Worm (Caenorhabditis elegans) whole organism, young adult: ENCODE data around the gene srr-3.

ENCODE experiments used
- B0035.1 ChIP-seq: sonication (generic microtip); optimal IDR thresholded peaks from 2 replicates; lab custom pipeline; 2016; ENCODE audit warnings: missing genetic modification characterization, mild to moderate bottlenecking, missing compliant biosample characterization, missing genotype, missing genetic modification reagents
- B0261.1 ChIP-seq: sonication (generic microtip); optimal IDR thresholded peaks from 2 replicates; lab custom pipeline; 2016; ENCODE audit warnings: mild to moderate bottlenecking, missing genetic modification characterization, moderate library complexity, missing compliant biosample characterization
- F10E7.11 ChIP-seq: sonication (generic microtip); optimal IDR thresholded peaks from 2 replicates; lab custom pipeline; 2017; ENCODE audit warnings: mild to moderate bottlenecking, missing genetic modification characterization, moderate library complexity, missing compliant biosample characterization
- F22D6.2 ChIP-seq: sonication (generic microtip); optimal IDR thresholded peaks from 2 replicates; lab custom pipeline; 2016; ENCODE audit warnings: mild to moderate bottlenecking, missing genetic modification characterization, missing compliant biosample characterization
- F23B12.7 ChIP-seq: sonication (generic microtip); optimal IDR thresholded peaks from 2 replicates; lab custom pipeline; 2017; ENCODE audit warnings: missing genetic modification characterization, mild to moderate bottlenecking, missing compliant biosample characterization, antibody characterized with exemption, moderate library complexity; ENCODE audit not compliant: insufficient read depth
- F52B5.7 ChIP-seq: sonication (generic microtip); optimal IDR thresholded peaks from 2 replicates; lab custom pipeline; 2016; ENCODE audit warnings: mild to moderate bottlenecking, missing genetic modification characterization, missing compliant biosample characterization
- K12H6.12 ChIP-seq: fragments of 200-800 bp; sonication (Bioruptor generic); optimal IDR thresholded peaks from 2 replicates; lab custom pipeline; 2018; ENCODE audit warnings: mild to moderate bottlenecking, missing genetic modification characterization, missing compliant biosample characterization
- T07F8.4 ChIP-seq: sonication (generic microtip); optimal IDR thresholded peaks from 2 replicates; lab custom pipeline; 2016; ENCODE audit warnings: mild to moderate bottlenecking, missing genetic modification characterization, moderate library complexity, missing compliant biosample characterization
- Y67H2A.10 ChIP-seq: fragments of 200-800 bp; sonication (Bioruptor generic); conservative IDR thresholded peaks from 2 replicates; pipeline ENCODE4 v1.3.6; 2022; ENCODE audit warnings: missing genetic modification reagents, missing genetic modification characterization, missing compliant biosample characterization
- Y79H2A.3 ChIP-seq: fragments of 200-800 bp; sonication (Bioruptor generic); conservative IDR thresholded peaks from 2 replicates; pipeline ENCODE4 v1.3.6; 2022; ENCODE audit warnings: missing genetic modification reagents, missing genetic modification characterization, missing compliant biosample characterization
- Y95B8A.8 ChIP-seq: fragments of 200-800 bp; sonication (Bioruptor generic); IDR thresholded peaks from 2 replicates; pipeline ENCODE4 v1.3.6; 2022; ENCODE audit warnings: missing genetic modification reagents, missing genetic modification characterization, missing compliant biosample characterization
- attf-5 ChIP-seq: fragments of 200-800 bp; sonication (Bioruptor generic); optimal IDR thresholded peaks from 2 replicates; lab custom pipeline; 2018; ENCODE audit warnings: mild to moderate bottlenecking, missing genetic modification characterization, missing compliant biosample characterization
- bed-2 ChIP-seq: fragments of 200-800 bp; sonication (Bioruptor generic); IDR thresholded peaks from 2 replicates; pipeline ENCODE4 v1.3.6; 2022; ENCODE audit warnings: missing genetic modification reagents, missing genetic modification characterization, missing compliant biosample characterization
- cebp-1 ChIP-seq, 2 experiments: fragments of 200-800 bp in 1 of 2; sonication (Bioruptor generic) in 1 of 2; sonication (generic microtip) in 1 of 2; IDR thresholded peaks in 1 of 2; optimal IDR thresholded peaks in 1 of 2; 2 replicates each; pipeline versions ENCODE4 v1.3.6 to Lab custom; 2017 to 2022; ENCODE audit warnings: missing compliant biosample characterization in 2 of 2, missing genetic modification characterization in 2 of 2, mild to moderate bottlenecking in 1 of 2, missing genetic modification reagents in 1 of 2, moderate library complexity in 1 of 2
- cebp-2 ChIP-seq: fragments of 200-800 bp; sonication (Bioruptor generic); IDR thresholded peaks from 2 replicates; pipeline ENCODE4 v1.3.6; 2022; ENCODE audit warnings: missing genetic modification characterization, missing compliant biosample characterization
- ceh-27 ChIP-seq: fragments of 200-800 bp; sonication (Bioruptor generic); optimal IDR thresholded peaks from 2 replicates; lab custom pipeline; 2018; ENCODE audit warnings: mild to moderate bottlenecking, missing genetic modification characterization, moderate library complexity, missing compliant biosample characterization
- dpff-1 ChIP-seq: sonication (generic microtip); optimal IDR thresholded peaks from 2 replicates; lab custom pipeline; 2017; ENCODE audit warnings: mild to moderate bottlenecking, missing genetic modification characterization, missing compliant biosample characterization
- efl-1 ChIP-seq: fragments of 150-350 bp; optimal IDR thresholded peaks from 2 replicates; lab custom pipeline; 2014; ENCODE audit warnings: missing biosample characterization, missing genetic modification reagents, missing genetic modification characterization
- egl-18 ChIP-seq: fragments of 200-800 bp; sonication (Bioruptor generic); IDR thresholded peaks from 2 replicates; pipeline ENCODE4 v1.3.6; 2022; ENCODE audit warnings: missing genetic modification reagents, missing genetic modification characterization, missing compliant biosample characterization
- him-1 ChIP-seq: sonication (generic microtip); optimal IDR thresholded peaks from 2 replicates; lab custom pipeline; 2016; ENCODE audit warnings: missing genotype, missing genetic modification reagents, missing genetic modification characterization, missing compliant biosample characterization
- hlh-26 ChIP-seq: fragments of 200-800 bp; sonication (Bioruptor generic); conservative IDR thresholded peaks from 2 replicates; pipeline ENCODE4 v1.3.6; 2022; ENCODE audit warnings: missing genetic modification reagents, missing genetic modification characterization, missing compliant biosample characterization
- hmg-20 ChIP-seq: fragments of 200-800 bp; sonication (Bioruptor generic); IDR thresholded peaks from 2 replicates; pipeline ENCODE4 v1.3.6; 2022; ENCODE audit warnings: missing genetic modification reagents, missing genetic modification characterization, missing compliant biosample characterization
- let-526 ChIP-seq: fragments of 200-800 bp; sonication (Bioruptor generic); IDR thresholded peaks from 2 replicates; pipeline ENCODE4 v1.3.6; 2022; ENCODE audit warnings: missing genetic modification reagents, missing genetic modification characterization, missing compliant biosample characterization
- let-607 ChIP-seq, 2 experiments: fragments of 200-800 bp in 1 of 2; sonication (Bioruptor generic) in 1 of 2; sonication (generic microtip) in 1 of 2; optimal IDR thresholded peaks; 2 replicates each; lab custom pipeline; 2016 to 2018; ENCODE audit warnings: mild to moderate bottlenecking in 2 of 2, missing compliant biosample characterization in 2 of 2, missing genetic modification characterization in 2 of 2, moderate library complexity in 2 of 2, missing genotype in 1 of 2
- mcd-1 ChIP-seq: fragments of 200-800 bp; sonication (Bioruptor generic); IDR thresholded peaks from 2 replicates; pipeline ENCODE4 v1.3.6; 2022; ENCODE audit warnings: missing genetic modification reagents, missing genetic modification characterization, missing compliant biosample characterization
- mel-28 ChIP-seq: sonication (generic microtip); optimal IDR thresholded peaks from 2 replicates; lab custom pipeline; 2016; ENCODE audit warnings: borderline replicate concordance, mild to moderate bottlenecking, missing genetic modification characterization, missing compliant biosample characterization
- nhr-120 ChIP-seq: fragments of 200-800 bp; sonication (Bioruptor generic); IDR thresholded peaks from 2 replicates; pipeline ENCODE4 v1.3.6; 2022; ENCODE audit warnings: missing genetic modification characterization, missing compliant biosample characterization
- nhr-80 ChIP-seq: sonication (generic microtip); optimal IDR thresholded peaks from 2 replicates; lab custom pipeline; 2016; ENCODE audit warnings: missing genetic modification characterization, missing compliant biosample characterization
- rcor-1 ChIP-seq: fragments of 200-800 bp; sonication (Bioruptor generic); IDR thresholded peaks from 2 replicates; pipeline ENCODE4 v1.3.6; 2022; ENCODE audit warnings: missing genetic modification reagents, missing genetic modification characterization, missing compliant biosample characterization
- repo-1 ChIP-seq: sonication (generic microtip); optimal IDR thresholded peaks from 2 replicates; lab custom pipeline; 2017; ENCODE audit warnings: mild to moderate bottlenecking, missing genetic modification characterization, missing compliant biosample characterization
- snpc-3.4 ChIP-seq: sonication (generic microtip); optimal IDR thresholded peaks from 2 replicates; lab custom pipeline; 2017; ENCODE audit warnings: missing genetic modification characterization, mild to moderate bottlenecking, missing compliant biosample characterization, antibody characterized with exemption, moderate library complexity, missing genotype, missing genetic modification reagents
- sptf-2 ChIP-seq: fragments of 200-800 bp; sonication (Bioruptor generic); optimal IDR thresholded peaks from 2 replicates; lab custom pipeline; 2018; ENCODE audit warnings: mild to moderate bottlenecking, missing genetic modification characterization, missing compliant biosample characterization
- ztf-22 ChIP-seq: fragments of 200-800 bp; sonication (Bioruptor generic); optimal IDR thresholded peaks from 2 replicates; lab custom pipeline; 2018; ENCODE audit warnings: mild to moderate bottlenecking, missing genetic modification characterization, moderate library complexity, missing compliant biosample characterization
- ztf-28 ChIP-seq: fragments of 200-800 bp; sonication (Bioruptor generic); IDR thresholded peaks from 2 replicates; pipeline ENCODE4 v1.3.6; 2022; ENCODE audit warnings: missing genetic modification reagents, missing genetic modification characterization, missing compliant biosample characterization
- ztf-3 ChIP-seq: fragments of 200-800 bp; sonication (Bioruptor generic); optimal IDR thresholded peaks from 2 replicates; lab custom pipeline; 2018; ENCODE audit warnings: mild to moderate bottlenecking, missing genetic modification characterization, missing compliant biosample characterization
- ztf-6 ChIP-seq: fragments of 200-800 bp; sonication (Bioruptor generic); IDR thresholded peaks from 2 replicates; pipeline ENCODE4 v1.3.6; 2022; ENCODE audit warnings: missing genetic modification reagents, missing genetic modification characterization, missing compliant biosample characterization

Gene srr-3

DNA sequence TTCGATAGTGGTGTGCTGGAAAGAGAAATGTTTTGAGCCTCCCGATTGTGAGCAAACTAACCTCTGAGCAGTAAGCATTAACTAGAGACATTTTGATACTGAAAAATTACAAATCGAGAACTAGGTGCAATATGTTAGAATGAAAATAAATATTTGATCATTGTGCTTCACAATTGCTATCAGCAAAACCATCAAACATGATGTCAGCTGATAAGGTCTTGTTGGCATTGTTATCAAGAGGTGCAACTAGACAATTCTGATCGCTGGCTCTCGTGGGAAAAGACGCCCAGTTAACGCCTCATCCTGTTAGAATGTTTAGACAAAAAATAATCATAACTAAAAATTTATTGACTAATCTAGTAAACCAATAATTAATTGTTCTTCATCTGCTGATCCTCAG lies 14.2 kb downstream of the srr-3 start, which contains the start of gene comt-2:
Gene comt-2, minus strand, starts transcription at position 131 of the 400 bp plus-strand sequence.
- peak; percentile 49 for TF ChIP-seq nhr-80 (tag; lab: Kevin White, UChicago)
- no peak for TF ChIP-seq repo-1 (tag; lab: Kevin White, UChicago)

DNA sequence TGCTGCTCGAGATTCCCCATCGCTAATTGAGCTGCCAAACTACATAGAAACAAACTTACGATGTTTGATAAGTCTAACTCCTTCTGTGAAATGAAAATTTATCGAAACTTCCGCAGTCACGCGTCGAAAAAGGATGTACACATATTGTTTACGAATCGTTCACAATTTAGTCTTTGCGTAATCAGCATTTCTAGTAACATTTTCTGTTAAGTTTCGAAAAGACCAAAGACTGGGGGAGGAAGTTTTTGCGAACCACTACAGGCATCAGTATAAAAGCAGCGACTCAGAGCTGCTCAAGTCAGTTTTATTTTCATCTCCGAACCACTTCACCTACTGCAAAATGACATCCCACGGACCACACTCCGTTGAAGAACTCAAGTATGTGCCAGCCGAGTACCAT lies 20.4 kb downstream of the srr-3 start, which contains the start of gene sqst-4:
Gene sqst-4, plus strand, starts transcription at position 301 of the 400 bp plus-strand sequence.
- TF ChIP-seq F10E7.11 (tag; lab: Kevin White, UChicago) (no peak), Y95B8A.8 (GFP tag; lab: Robert Waterston, UW) (no peak), snpc-3.4 (tag; lab: Kevin White, UChicago) (no peak), mcd-1 (GFP tag; lab: Robert Waterston, UW) (no peak), efl-1 (GFP tag; lab: Kevin White, UChicago) (no peak), ztf-22 (GFP tag; lab: Kevin White, UChicago) (no peak), ztf-28 (GFP tag; lab: Robert Waterston, UW) (no peak), B0035.1 (tag; lab: Kevin White, UChicago) (no peak), ztf-6 (no peak), F23B12.7 (tag; lab: Kevin White, UChicago) (no peak), K12H6.12 (tag; lab: Kevin White, UChicago) (no peak), cebp-1 (GFP tag; IDR thresholded peaks at IDR 0.05; lab: Robert Waterston, UW) (no peak), cebp-1 (tag; optimal IDR thresholded peaks at IDR 0.05; lab: Kevin White, UChicago) (no peak), bed-2 (GFP tag; lab: Robert Waterston, UW) (no peak), dpff-1 (tag; lab: Kevin White, UChicago) (no peak), egl-18 (GFP tag; lab: Robert Waterston, UW) (no peak), sptf-2 (GFP tag; lab: Kevin White, UChicago) (no peak), let-607 (tag; optimal IDR thresholded peaks at IDR 0.05; lab: Kevin White, UChicago) (no peak)
- TF ChIP-seq, all 124 proteins: peak for 0

DNA sequence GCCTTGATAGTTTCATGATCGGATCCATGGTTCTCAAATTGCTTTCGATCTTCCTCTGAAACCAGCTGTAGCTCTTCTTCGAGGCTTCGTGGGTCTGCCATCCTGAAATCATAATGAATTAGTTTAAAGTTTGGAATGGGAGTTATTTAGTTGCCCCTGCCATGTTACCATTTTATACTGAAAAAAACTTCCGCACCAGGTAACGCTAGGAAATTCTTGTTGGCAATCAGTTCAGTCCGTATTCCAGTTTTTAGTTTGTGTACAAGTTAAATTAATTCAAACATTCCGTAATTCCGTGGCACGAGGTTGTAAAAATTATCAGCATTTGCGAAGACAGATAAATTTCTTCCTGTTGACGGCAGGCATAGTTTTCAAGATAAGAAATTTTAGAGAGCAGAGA lies 21.1 kb downstream of the srr-3 start, which contains the start of gene Y32B12A.5:
Gene Y32B12A.5, minus strand, starts transcription at position 101 of the 400 bp plus-strand sequence.
- TF ChIP-seq let-526 (GFP tag; lab: Robert Waterston, UW) (no peak), hmg-20 (GFP tag; lab: Robert Waterston, UW) (no peak), B0261.1 (tag; lab: Kevin White, UChicago) (no peak), T07F8.4 (tag; lab: Kevin White, UChicago) (no peak), Y79H2A.3 (GFP tag; lab: Robert Waterston, UW) (no peak), ceh-27 (GFP tag; lab: Kevin White, UChicago) (no peak), him-1 (tag; lab: Kevin White, UChicago) (no peak), F22D6.2 (tag; lab: Kevin White, UChicago) (no peak), hlh-26 (GFP tag; lab: Robert Waterston, UW) (no peak), mel-28 (no peak), F52B5.7 (tag; lab: Kevin White, UChicago) (no peak), Y67H2A.10 (no peak), cebp-2 (GFP tag; lab: Robert Waterston, UW) (no peak), ztf-3 (GFP tag; lab: Kevin White, UChicago) (no peak), rcor-1 (GFP tag; lab: Robert Waterston, UW) (no peak), attf-5 (GFP tag; lab: Kevin White, UChicago) (no peak), nhr-120 (GFP tag; lab: Robert Waterston, UW) (no peak), repo-1 (tag; lab: Kevin White, UChicago) (no peak)
